Fruit fly (Drosophila melanogaster) whole organism, adult: ENCODE data around the gene CG14568.

Source experiments
- CG7045 ChIP-seq: fragments of 200-800 bp; sonication (Bioruptor generic); optimal IDR thresholded peaks from 2 replicates; lab custom pipeline; 2017; ENCODE audit warnings: missing biosample characterization, mild to moderate bottlenecking, missing genetic modification characterization
- tj ChIP-seq: fragments of 200-800 bp; sonication (Bioruptor generic); optimal IDR thresholded peaks from 3 replicates; lab custom pipeline; 2017; ENCODE audit warnings: missing biosample characterization, mild to moderate bottlenecking, missing genetic modification characterization, moderate library complexity
- toe ChIP-seq: fragments of 200-800 bp; sonication (Bioruptor generic); optimal IDR thresholded peaks from 2 replicates; lab custom pipeline; 2016; ENCODE audit warnings: missing biosample characterization, missing genetic modification characterization

DNA sequence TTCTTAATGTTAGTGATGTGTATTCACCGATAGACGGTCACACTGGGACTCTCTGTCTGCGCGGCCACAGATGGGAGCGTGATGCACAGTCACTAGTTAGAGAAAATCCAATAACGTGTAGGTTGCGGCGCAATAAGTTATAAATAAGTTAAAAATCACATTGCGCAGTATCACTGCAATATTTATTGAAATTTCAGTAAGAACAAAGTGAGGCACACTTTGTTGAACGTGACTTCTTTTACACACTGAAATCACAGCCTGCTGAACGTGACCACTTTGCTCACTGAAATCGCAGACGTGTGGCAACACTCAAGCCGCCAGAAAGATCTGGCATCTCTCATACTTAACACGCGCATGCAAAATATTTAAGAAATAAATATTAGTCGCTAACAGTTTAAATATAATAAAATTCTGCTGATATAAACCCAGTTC, 4.7 kb downstream of the CG14568 start, which contains the start of the genes CG11247 and Polr2H:
- TF ChIP-seq toe (peak; percentile 92), CG7045 (GFP tag; lab: Kevin White, UChicago) (peak; percentile 64), tj (GFP tag; lab: Kevin White, UChicago) (peak; percentile 45)
